Worm (Caenorhabditis elegans) whole organism, L4/young adult: ENCODE results near the gene F15E6.4.

Experiments used
- W03F9.2 ChIP-seq: fragments of 150-350 bp; optimal IDR thresholded peaks from 2 replicates; lab custom pipeline; 2014; ENCODE audit warnings: missing biosample characterization, missing genetic modification characterization
- him-1 ChIP-seq: sonication (generic microtip); optimal IDR thresholded peaks from 2 replicates; lab custom pipeline; 2016; ENCODE audit warnings: missing genotype, missing genetic modification reagents, missing genetic modification characterization, missing compliant biosample characterization

DNA sequence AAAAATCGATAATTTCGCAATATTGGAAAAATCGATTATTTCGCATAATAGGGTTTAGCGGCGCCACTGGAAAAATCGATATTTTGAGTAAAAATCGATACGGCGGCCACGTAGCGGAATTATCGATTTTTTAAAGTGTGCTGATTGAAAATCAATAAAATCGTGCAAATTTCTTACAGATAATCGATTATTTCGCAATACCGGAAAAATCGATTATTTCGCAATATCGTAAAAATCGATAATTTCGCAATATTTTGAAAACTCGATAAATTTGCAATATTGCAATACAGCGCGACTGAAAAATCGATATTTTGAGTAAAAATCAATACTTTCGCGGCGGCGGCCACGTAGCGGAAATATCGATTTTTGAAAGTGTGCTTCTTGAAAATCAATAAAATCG lies 26.4 kb downstream of the F15E6.4 start:
- TF ChIP-seq him-1 (tag; lab: Kevin White, UChicago) = no peak
- no peak for TF ChIP-seq W03F9.2
